Fruit fly (Drosophila melanogaster): ENCODE results near the gene mtSSB.

DNA sequence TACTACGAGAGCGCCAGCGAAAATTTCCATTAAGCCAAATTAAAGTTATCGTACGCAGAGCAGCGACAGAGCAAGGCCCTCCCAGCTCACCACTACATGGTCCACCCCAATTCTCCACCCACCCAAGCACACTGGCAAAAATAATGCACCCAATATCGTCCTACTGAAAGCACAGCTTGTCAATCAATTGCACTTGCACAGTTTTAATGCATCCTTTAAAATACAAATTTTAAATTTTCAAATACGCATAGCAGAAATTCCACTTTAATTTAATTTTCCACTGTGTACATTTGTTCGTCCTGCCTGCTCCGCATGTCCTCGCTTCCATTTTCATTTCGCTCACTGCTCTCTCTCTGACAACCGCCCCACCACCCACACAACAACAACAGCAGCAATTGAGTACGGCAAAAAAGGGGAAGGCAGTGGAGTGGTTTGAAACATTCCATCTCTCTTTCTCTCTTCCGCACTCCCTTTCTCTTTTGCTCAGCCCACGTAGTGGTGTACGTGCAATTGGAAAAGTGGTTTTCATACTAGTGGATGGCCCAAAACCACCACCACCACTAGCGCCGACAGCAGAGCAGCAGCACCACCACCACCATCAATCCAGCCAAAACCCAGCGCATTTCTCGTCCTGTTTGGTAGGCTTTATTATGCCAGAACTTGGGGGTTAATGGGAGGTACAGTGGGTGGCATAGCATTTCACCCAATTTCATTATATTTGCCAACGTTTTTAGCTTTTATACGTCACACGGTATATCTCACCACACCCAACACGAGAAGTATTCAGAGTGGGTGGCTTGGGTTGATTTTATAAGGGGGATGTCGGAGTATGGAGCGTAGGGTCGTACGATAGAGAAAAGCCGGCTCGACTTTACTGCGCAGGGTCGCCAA lies 42.8 kb upstream of the mtSSB start:
- TF ChIP-seq Sox15 (GFP tag; optimal IDR thresholded peaks at IDR 0.05) (peak; percentile 2), Gug (GFP tag; IDR thresholded peaks at IDR 0.05) (peak; percentile 76), Sox14 (GFP tag; optimal IDR thresholded peaks at IDR 0.05) (peak; percentile 39), dsx (GFP tag; optimal IDR thresholded peaks at IDR 0.05; ENCODE audit: poor library complexity, severe bottlenecking) (peak; percentile 13), vri (GFP tag; optimal IDR thresholded peaks at IDR 0.05) (no peak), CG6854 (GFP tag; optimal IDR thresholded peaks at IDR 0.05) (peak; percentile 67), CG8319 (GFP tag; optimal IDR thresholded peaks at IDR 0.05) (peak; percentile 26)
